Fruit fly (Drosophila melanogaster): ENCODE measurements around the gene eIF4EHP.

eIF4EHP gene

DNA sequence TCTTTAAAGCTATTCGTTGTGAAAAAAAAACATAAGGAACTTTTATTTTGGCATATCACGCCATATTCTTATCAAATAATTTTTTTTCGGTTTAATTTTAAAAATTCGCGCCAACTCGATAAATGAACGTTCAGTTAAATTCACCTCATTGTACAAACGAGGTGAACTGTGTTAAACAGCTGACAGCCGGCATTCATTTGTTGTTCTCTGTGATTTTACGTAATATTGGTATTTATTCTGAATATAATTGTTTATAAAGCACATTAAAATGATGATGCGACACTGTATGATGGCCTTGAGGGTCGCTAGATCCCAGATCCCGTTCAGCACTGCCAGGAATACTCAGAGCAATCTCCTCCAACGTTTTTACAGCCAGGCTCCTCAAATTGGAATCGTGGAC is 54.5 kb downstream of the eIF4EHP start, which contains the start of gene CG6000 (continued):
- TF ChIP-seq Bgb (GFP tag; IDR thresholded peaks at IDR 0.05; ENCODE audit: partially characterized antibody) (no peak), bbx (GFP tag; IDR thresholded peaks at IDR 0.05; ENCODE audit: partially characterized antibody) (no peak), Pdp1 (GFP tag; optimal IDR thresholded peaks at IDR 0.05) (peak in 1 of 2 experiments; percentile 97), klu (GFP tag; IDR thresholded peaks at IDR 0.05) (no peak), lilli (GFP tag; optimal IDR thresholded peaks at IDR 0.05) (no peak), CG30431 (GFP tag; optimal IDR thresholded peaks at IDR 0.05) (no peak), Dfd (GFP tag; optimal IDR thresholded peaks at IDR 0.05) (no peak)

dm6 chr3R:24053506-24054102 is 55.2 kb downstream of the eIF4EHP start:
- peak; percentile 50 for TF ChIP-seq CG10543 (GFP tag; optimal IDR thresholded peaks at IDR 0.05)
- TF ChIP-seq exex (tag; optimal IDR thresholded peaks at IDR 0.05), result peak; percentile 52
- peak; percentile 39; the same call in 1 of the 3 replicates for TF ChIP-seq CG7963 (GFP tag; IDR thresholded peaks at IDR 0.05; ENCODE audit: partially characterized antibody)
- TF ChIP-seq HmgZ (tag; optimal IDR thresholded peaks at IDR 0.05), result peak; percentile 25
- no peak for TF ChIP-seq slou (GFP tag; optimal IDR thresholded peaks at IDR 0.05)
- no peak for TF ChIP-seq CG12744 (GFP tag; optimal IDR thresholded peaks at IDR 0.05)
- TF ChIP-seq grn (GFP tag; optimal IDR thresholded peaks at IDR 0.05), result peak; percentile 9
- peak; percentile 73 for TF ChIP-seq Med (GFP tag)
- no peak for TF ChIP-seq CG3838 (GFP tag; optimal IDR thresholded peaks at IDR 0.05)
- TF ChIP-seq ftz-f1 (GFP tag; optimal IDR thresholded peaks at IDR 0.05), result peak; percentile 29
- peak; percentile 91 for TF ChIP-seq sug (tag; optimal IDR thresholded peaks at IDR 0.05)
- TF ChIP-seq chinmo (GFP tag; IDR thresholded peaks at IDR 0.05; ENCODE audit: partially characterized antibody), result 0 out of 4 replicates have a peak, but pooled peaks have one; percentile 33
- TF ChIP-seq cwo (GFP tag; optimal IDR thresholded peaks at IDR 0.05), result peak; percentile 53
- peak; percentile 39 for TF ChIP-seq CG34376 (GFP tag; optimal IDR thresholded peaks at IDR 0.05)
- no peak for TF ChIP-seq CG1603 (tag; optimal IDR thresholded peaks at IDR 0.05)
- TF ChIP-seq D19B (GFP tag; optimal IDR thresholded peaks at IDR 0.05), result peak; percentile 18
- peak; percentile 6 for TF ChIP-seq lab (GFP tag; optimal IDR thresholded peaks at IDR 0.05)
- 0 out of 3 replicates have a peak, but pooled peaks have one; percentile 21 for TF ChIP-seq CG6791 (GFP tag; IDR thresholded peaks at IDR 0.05; ENCODE audit: partially characterized antibody)
- TF ChIP-seq rib (GFP tag; IDR thresholded peaks at IDR 0.05), result peak; percentile 22; the same call in 1 of the 2 replicates
- TF ChIP-seq Dbx (GFP tag; IDR thresholded peaks at IDR 0.05), result 0 out of 3 replicates have a peak, but pooled peaks have one; percentile 14
- no peak for TF ChIP-seq Ets65A (GFP tag)

- TF ChIP-seq her (GFP tag; optimal IDR thresholded peaks at IDR 0.05), result peak; percentile 18
- no peak for TF ChIP-seq Poxn (GFP tag; IDR thresholded peaks at IDR 0.05)
- no peak for TF ChIP-seq CG1647 (GFP tag; optimal IDR thresholded peaks at IDR 0.05)
- peak; percentile 40 for TF ChIP-seq ERR (GFP tag; optimal IDR thresholded peaks at IDR 0.05)
- TF ChIP-seq CG17385 (GFP tag; optimal IDR thresholded peaks at IDR 0.05), result no peak
- TF ChIP-seq sug (tag; optimal IDR thresholded peaks at IDR 0.05), result peak; percentile 39
- no peak for TF ChIP-seq gsb-n (tag; optimal IDR thresholded peaks at IDR 0.05)
- TF ChIP-seq pfk (GFP tag; optimal IDR thresholded peaks at IDR 0.05), result no peak
- no peak for TF ChIP-seq bbx (GFP tag; IDR thresholded peaks at IDR 0.05; ENCODE audit: partially characterized antibody)
- no peak for TF ChIP-seq CG33213 (GFP tag; optimal IDR thresholded peaks at IDR 0.05)
- TF ChIP-seq Ets65A (GFP tag), result peak; percentile 54
- 0 out of 4 replicates have a peak, but pooled peaks have one; percentile 26 for TF ChIP-seq Dll (GFP tag; IDR thresholded peaks at IDR 0.05; ENCODE audit: partially characterized antibody)
- TF ChIP-seq CG9797 (GFP tag; optimal IDR thresholded peaks at IDR 0.05), result no peak
- no peak for TF ChIP-seq CG15601 (tag; optimal IDR thresholded peaks at IDR 0.05)
- TF ChIP-seq org-1 (GFP tag; optimal IDR thresholded peaks at IDR 0.05), result no peak
- TF ChIP-seq Sry-β (GFP tag; optimal IDR thresholded peaks at IDR 0.05), result peak; percentile 83
- TF ChIP-seq sisA (GFP tag; IDR thresholded peaks at IDR 0.05), result no peak
- no peak for TF ChIP-seq ATbp (GFP tag; optimal IDR thresholded peaks at IDR 0.05)
- TF ChIP-seq CG10431 (GFP tag; optimal IDR thresholded peaks at IDR 0.05), result peak; percentile 10
- no peak for TF ChIP-seq psq (GFP tag; optimal IDR thresholded peaks at IDR 0.05)
- TF ChIP-seq Jarid2 (GFP tag; optimal IDR thresholded peaks at IDR 0.05), result peak; percentile 46
These were observed 57.1 kb downstream of the eIF4EHP start for dm6 chr3R:24051459-24052165.
